Worm (Caenorhabditis elegans): ENCODE results near the gene egl-44.

ce11 chrII:5933962-5934422, 5.4 kb downstream of the egl-44 start:
- TF ChIP-seq nhr-47 (tag; optimal IDR thresholded peaks at IDR 0.05) (no peak), ceh-82 (tag; optimal IDR thresholded peaks at IDR 0.05) (no peak), blmp-1 (tag; optimal IDR thresholded peaks at IDR 0.05) (peak; percentile 62), isw-1 (GFP tag; IDR thresholded peaks at IDR 0.05) (no peak), lin-13 (GFP tag; optimal IDR thresholded peaks at IDR 0.05) (no peak), unc-130 (tag; optimal IDR thresholded peaks at IDR 0.05) (peak; percentile 55), fkh-10 (GFP tag; optimal IDR thresholded peaks at IDR 0.05) (no peak), xbp-1 (tag; optimal IDR thresholded peaks at IDR 0.05) (no peak), nhr-237 (tag; optimal IDR thresholded peaks at IDR 0.05) (no peak), rnt-1 (tag; optimal IDR thresholded peaks at IDR 0.05) (peak; percentile 56)
